Worm (Caenorhabditis elegans): ENCODE measurements around the gene dot-1.3.

The dot-1.3 gene

DNA sequence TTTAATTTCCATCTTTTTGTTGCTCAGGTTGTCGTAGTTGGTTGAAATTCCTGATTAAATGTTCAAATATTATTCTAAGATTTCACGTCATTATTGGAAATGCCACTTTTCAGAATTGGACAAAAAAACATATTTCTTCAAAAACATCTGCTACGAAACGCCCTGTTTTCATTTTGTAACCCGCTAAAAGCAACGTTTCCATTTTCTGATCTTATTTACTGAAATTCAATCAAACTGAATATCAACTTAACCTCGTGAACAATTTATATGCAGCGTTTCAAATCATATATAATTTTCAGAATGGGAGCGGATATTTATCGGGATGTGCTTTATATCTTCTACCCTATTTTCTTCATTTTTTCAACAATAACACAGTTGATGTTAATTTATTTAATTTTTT lies 20.8 kb upstream of the dot-1.3 start, which contains the start of gene srd-40:
Gene srd-40, plus strand, starts transcription at position 301 of the 400 bp plus-strand sequence.
- no peak for TF ChIP-seq unc-55 (GFP tag; optimal IDR thresholded peaks at IDR 0.05)
- no peak for TF ChIP-seq nfya-1 (tag; optimal IDR thresholded peaks at IDR 0.05)
- no peak for TF ChIP-seq hlh-13 (GFP tag; optimal IDR thresholded peaks at IDR 0.05)
- TF ChIP-seq elt-2 (tag; optimal IDR thresholded peaks at IDR 0.05) = no peak

DNA sequence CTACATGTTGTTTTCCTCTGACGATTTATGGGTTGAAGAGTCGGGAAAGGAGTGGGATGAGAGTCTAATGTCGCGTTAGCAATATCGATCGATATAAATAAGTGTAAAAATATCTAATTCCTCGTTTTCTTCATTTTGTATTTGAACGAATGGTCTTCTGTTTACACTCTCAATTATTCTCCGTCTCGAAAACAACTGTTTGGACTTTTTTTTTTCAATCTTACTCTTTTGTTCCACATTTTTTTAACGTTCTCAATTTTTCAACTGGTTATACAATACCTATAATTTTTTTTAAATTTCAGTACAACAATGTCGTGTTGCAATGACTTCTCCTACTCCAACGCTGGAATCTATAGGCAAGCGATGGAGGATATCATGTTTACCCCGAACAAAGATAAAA lies 18.7 kb upstream of the dot-1.3 start, which contains the start of gene F17A2.13:
Gene F17A2.13, plus strand, starts transcription at position 301 of the 400 bp plus-strand sequence.
- TF ChIP-seq dve-1 (tag; optimal IDR thresholded peaks at IDR 0.05) (no peak), ref-2 (tag; optimal IDR thresholded peaks at IDR 0.05) (no peak), nfya-1 (tag; optimal IDR thresholded peaks at IDR 0.05) (no peak), K02D7.2 (tag; optimal IDR thresholded peaks at IDR 0.05) (no peak), hlh-30 (tag; optimal IDR thresholded peaks at IDR 0.05; ENCODE audit: insufficient read depth) (no peak), ceh-45 (GFP tag; IDR thresholded peaks at IDR 0.05) (no peak), ceh-22 (tag; optimal IDR thresholded peaks at IDR 0.05) (no peak), nhr-232 (tag; optimal IDR thresholded peaks at IDR 0.05) (no peak), lin-11 (tag; optimal IDR thresholded peaks at IDR 0.05) (no peak), ceh-24 (tag; optimal IDR thresholded peaks at IDR 0.05) (no peak), pat-9 (tag; optimal IDR thresholded peaks at IDR 0.05) (no peak), lim-6 (tag; optimal IDR thresholded peaks at IDR 0.05) (no peak), ceh-14 (tag; optimal IDR thresholded peaks at IDR 0.05) (no peak), elt-4 (tag; optimal IDR thresholded peaks at IDR 0.05) (no peak), hlh-6 (tag; optimal IDR thresholded peaks at IDR 0.05) (no peak), ceh-31 (tag; optimal IDR thresholded peaks at IDR 0.05) (no peak), unc-3 (GFP tag; conservative IDR thresholded peaks at IDR 0.05) (no peak), unc-3 (tag; optimal IDR thresholded peaks at IDR 0.05) (no peak)

DNA sequence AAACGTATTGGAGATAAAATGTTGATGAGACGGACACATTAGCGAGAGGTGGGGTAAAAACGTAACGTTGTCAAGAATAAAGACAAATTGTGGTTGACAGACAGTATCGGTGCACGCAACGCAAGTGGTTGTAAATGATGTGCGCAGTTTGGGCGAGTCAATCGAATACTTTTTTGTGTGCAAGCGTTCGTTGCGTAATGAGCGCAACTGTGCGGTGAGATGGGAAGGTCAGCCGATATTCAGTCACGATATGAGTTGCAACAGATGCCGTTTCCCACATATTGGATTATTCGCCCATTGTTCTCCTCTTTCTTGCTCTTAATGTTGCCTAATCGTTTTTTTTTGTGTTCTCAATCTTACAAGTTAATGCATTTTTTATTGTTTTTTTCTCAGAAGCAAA lies 18.1 kb upstream of the dot-1.3 start, which contains the start of gene ceh-40:
Gene ceh-40, minus strand, starts transcription at position 41 of the 400 bp plus-strand sequence.
- no peak for TF ChIP-seq pros-1 (tag; optimal IDR thresholded peaks at IDR 0.05)
- TF ChIP-seq hlh-15 (tag; optimal IDR thresholded peaks at IDR 0.05) = no peak
- TF ChIP-seq unc-55 (GFP tag; optimal IDR thresholded peaks at IDR 0.05) = peak; percentile 49
- TF ChIP-seq K09A11.1 (tag; optimal IDR thresholded peaks at IDR 0.05; ENCODE audit: insufficient read depth) = no peak
- TF ChIP-seq unc-86 (tag; optimal IDR thresholded peaks at IDR 0.05) = no peak
- TF ChIP-seq tbx-2 (tag; optimal IDR thresholded peaks at IDR 0.05) = peak; percentile 35
- TF ChIP-seq hlh-6 (tag; optimal IDR thresholded peaks at IDR 0.05) = no peak
- no peak for TF ChIP-seq fax-1 (tag; optimal IDR thresholded peaks at IDR 0.05)
- no peak for TF ChIP-seq zip-5 (tag; optimal IDR thresholded peaks at IDR 0.05)
- TF ChIP-seq sox-4 (tag; optimal IDR thresholded peaks at IDR 0.05) = no peak
- no peak for TF ChIP-seq ahr-1 (tag; optimal IDR thresholded peaks at IDR 0.05)
- no peak for TF ChIP-seq ceh-6 (GFP tag; optimal IDR thresholded peaks at IDR 0.05)
- peak; percentile 26 for TF ChIP-seq elt-2 (tag; optimal IDR thresholded peaks at IDR 0.05)

DNA sequence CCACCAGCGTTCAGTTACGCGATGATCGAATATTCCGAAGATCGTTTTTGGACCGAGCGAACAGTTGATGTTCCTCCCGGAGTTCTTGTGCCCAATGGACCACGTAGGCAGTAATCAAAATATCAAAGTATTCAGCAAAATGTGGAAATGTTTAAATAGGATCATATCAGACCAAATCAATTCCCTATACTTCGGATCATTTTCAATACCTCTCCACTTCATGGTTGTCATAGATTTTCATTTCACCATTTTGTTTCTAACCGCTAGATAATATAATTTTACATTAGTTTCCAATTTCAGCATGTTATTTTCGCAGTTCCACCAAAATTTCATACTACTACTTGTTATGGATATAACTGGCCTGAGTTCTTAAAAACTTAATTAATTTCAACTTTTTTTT lies 14.9 kb upstream of the dot-1.3 start:
- TF ChIP-seq ceh-30 (tag; optimal IDR thresholded peaks at IDR 0.05) = no peak
- TF ChIP-seq pax-1 (tag; optimal IDR thresholded peaks at IDR 0.05) = no peak
- no peak for TF ChIP-seq tbx-7 (tag; optimal IDR thresholded peaks at IDR 0.05)
- no peak for TF ChIP-seq ceh-14 (tag; optimal IDR thresholded peaks at IDR 0.05)
- TF ChIP-seq K09A11.1 (tag; optimal IDR thresholded peaks at IDR 0.05; ENCODE audit: insufficient read depth) = no peak
- TF ChIP-seq pag-3 (tag; optimal IDR thresholded peaks at IDR 0.05; ENCODE audit: borderline replicate concordance) = no peak
- no peak for TF ChIP-seq elt-4 (tag; optimal IDR thresholded peaks at IDR 0.05)

DNA sequence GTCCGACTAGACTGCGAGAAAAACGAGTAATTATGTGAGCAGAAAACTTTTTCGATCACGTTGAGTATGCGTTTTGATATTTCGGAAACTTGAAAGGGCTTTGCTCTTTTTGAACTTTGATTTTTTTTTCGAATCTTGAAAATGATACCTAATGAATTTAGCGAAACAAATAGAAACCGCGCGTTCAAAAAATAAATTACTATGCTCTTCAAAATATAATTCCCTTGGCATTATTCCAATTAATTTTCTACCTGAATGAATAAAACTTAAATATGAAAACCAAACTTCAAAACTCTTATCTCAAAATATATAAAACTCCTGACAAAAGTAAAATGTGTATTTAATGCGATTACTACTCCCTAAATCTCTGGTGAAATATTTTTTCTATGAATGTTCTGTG lies 12.6 kb upstream of the dot-1.3 start, which contains the start of gene xtr-2:
Gene xtr-2, plus strand, starts transcription at position 301 of the 400 bp plus-strand sequence.
- TF ChIP-seq ceh-22 (tag; optimal IDR thresholded peaks at IDR 0.05) = no peak
- TF ChIP-seq ceh-19 (GFP tag; optimal IDR thresholded peaks at IDR 0.05) = no peak
- TF ChIP-seq pat-9 (tag; optimal IDR thresholded peaks at IDR 0.05) = no peak
- no peak for TF ChIP-seq lin-11 (tag; optimal IDR thresholded peaks at IDR 0.05)
- no peak for TF ChIP-seq tbx-7 (tag; optimal IDR thresholded peaks at IDR 0.05)
- TF ChIP-seq fax-1 (tag; optimal IDR thresholded peaks at IDR 0.05) = no peak
- no peak for TF ChIP-seq ceh-9 (tag; optimal IDR thresholded peaks at IDR 0.05)
- no peak for TF ChIP-seq sox-4 (tag; optimal IDR thresholded peaks at IDR 0.05)
- no peak for TF ChIP-seq dmd-4 (tag; optimal IDR thresholded peaks at IDR 0.05; ENCODE audit: borderline replicate concordance)
- TF ChIP-seq syd-9 (tag; optimal IDR thresholded peaks at IDR 0.05) = no peak
- TF ChIP-seq fkh-6 (tag; optimal IDR thresholded peaks at IDR 0.05) = no peak
- TF ChIP-seq pha-2 (tag; optimal IDR thresholded peaks at IDR 0.05) = no peak
- no peak for TF ChIP-seq ets-4 (tag; optimal IDR thresholded peaks at IDR 0.05)
- TF ChIP-seq unc-55 (GFP tag; optimal IDR thresholded peaks at IDR 0.05) = no peak
- TF ChIP-seq hlh-13 (GFP tag; optimal IDR thresholded peaks at IDR 0.05) = no peak
- no peak for TF ChIP-seq rnt-1 (tag; optimal IDR thresholded peaks at IDR 0.05)
- no peak for TF ChIP-seq hlh-6 (tag; optimal IDR thresholded peaks at IDR 0.05)
